Worm (Caenorhabditis elegans): ENCODE results near the gene cpna-5.

- no peak for TF ChIP-seq B0310.2 (tag; optimal IDR thresholded peaks at IDR 0.05)
- TF ChIP-seq ceh-36 (tag; optimal IDR thresholded peaks at IDR 0.05): no peak
- TF ChIP-seq ama-1 (optimal IDR thresholded peaks at IDR 0.05): no peak
- no peak for TF ChIP-seq hmbx-1 (tag; optimal IDR thresholded peaks at IDR 0.05)
- TF ChIP-seq aly-1 (tag; optimal IDR thresholded peaks at IDR 0.05): no peak
- TF ChIP-seq pes-1 (GFP tag; IDR thresholded peaks at IDR 0.05): peak; percentile 8; the same call in 1 of the 2 replicates
- no peak for TF ChIP-seq flt-1 (GFP tag; IDR thresholded peaks at IDR 0.05)
These were observed 51.4 kb downstream of the cpna-5 start, which contains the start of gene lir-2 for ce11 chrII:7666967-7667366.
